Fruit fly (Drosophila melanogaster) whole organism, larva: Measurements from ENCODE around the gene CG15395.

ENCODE experiments used
- noc ChIP-seq: fragments of 200-800 bp; sonication (Bioruptor generic); optimal IDR thresholded peaks from 3 replicates; lab custom pipeline; 2019; ENCODE audit warnings: missing biosample characterization, mild to moderate bottlenecking, missing genetic modification characterization, moderate library complexity

CG15395 gene

DNA sequence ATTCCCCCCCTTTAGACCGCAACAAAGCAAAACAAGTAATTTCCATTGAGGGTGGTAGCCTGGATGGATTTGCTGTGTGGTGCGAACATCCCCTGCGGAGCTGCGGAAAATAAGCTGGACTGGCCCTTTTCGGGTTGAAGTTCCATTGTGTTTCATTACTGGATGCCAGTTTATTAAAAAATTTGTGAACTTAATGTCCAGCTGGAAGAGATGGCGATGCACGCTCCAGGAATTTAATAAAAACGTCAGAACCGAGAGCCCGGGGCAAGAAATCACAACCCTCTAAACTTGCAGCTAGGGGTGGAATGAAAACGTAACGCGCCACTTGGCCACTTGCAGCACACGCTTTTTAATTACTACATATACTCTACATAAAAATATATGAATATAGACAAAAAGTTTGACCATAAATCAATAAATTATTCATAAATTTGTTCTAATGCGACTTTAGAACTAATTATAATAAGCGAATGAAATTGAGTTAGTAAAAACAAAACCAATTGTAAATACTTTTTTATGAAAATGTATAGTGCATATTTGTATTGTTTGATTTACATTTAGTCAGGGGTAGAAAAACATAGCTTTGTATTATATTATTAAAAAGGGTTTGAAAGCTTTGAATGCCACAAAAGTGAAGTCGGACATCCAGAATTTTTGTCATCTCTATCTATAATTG lies 26.7 kb downstream of the CG15395 start:
- no peak for TF ChIP-seq noc (tag; lab: Kevin White, UChicago)

DNA sequence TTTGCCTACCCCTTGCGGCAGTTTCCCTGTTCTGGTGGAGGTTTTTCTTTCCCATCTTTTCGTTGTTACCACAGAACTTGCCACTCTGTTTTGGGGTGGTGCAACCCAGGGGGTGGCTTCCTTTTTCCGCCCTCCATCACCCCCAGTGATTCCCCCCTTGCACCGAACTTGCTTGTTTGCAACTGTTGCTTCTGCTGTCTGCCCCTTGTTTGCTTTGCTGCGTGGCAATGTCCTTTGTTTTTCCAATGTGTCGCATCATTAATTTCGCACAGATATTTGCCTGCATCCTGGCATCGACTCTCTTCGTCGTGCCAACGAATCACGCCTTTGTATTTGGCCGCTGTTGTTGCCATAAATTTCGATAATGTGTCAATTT lies 27.2 kb downstream of the CG15395 start:
- TF ChIP-seq noc (tag; lab: Kevin White, UChicago), result no peak

DNA sequence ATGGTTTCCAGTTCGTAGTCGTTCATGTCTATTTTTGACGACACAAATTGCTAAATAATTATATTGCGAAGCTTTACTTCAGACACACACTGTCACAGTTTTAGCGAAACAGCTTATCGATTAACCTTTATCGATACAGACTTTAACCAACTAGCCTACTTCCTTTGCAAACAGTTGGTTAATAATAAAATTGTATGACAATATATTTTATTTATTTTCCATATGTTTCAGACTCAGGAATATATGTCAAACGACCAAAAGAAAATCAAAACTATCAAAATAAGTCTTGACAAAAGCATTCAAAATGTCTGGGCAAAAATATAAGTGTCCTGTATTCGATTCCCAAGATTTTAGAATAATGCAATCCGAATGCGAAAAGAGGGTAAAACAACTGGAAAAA lies 37.8 kb downstream of the CG15395 start, which contains the start of the genes CG9962 and CG43851:
CG9962 (minus strand) TSS at position 101 of the 400 bp plus-strand sequence.
CG43851 (plus strand) TSS at position 267 of the 400 bp plus-strand sequence.
- TF ChIP-seq noc (tag; lab: Kevin White, UChicago), result no peak

DNA sequence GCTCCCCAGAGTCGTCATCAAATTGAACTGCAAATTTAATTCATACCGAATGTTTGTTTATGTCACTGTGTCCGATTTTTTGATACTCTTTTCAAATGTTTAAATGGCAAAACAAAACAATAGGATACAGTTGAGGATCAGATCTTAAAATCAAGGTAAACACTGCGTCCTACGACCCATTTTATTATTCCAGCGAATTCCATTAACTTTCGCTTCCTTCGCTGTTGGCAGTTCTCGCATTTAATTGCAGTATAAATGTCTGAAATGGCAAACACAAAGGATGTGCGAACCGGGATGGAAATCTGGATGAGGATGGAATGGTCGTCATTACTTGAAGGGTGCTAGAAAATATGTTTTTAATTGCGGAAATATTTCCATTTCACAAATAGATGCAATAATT lies 42.5 kb downstream of the CG15395 start, which contains the start of gene CG33125:
CG33125 (minus strand) TSS at position 101 of the 400 bp plus-strand sequence.
- no peak for TF ChIP-seq noc (tag; lab: Kevin White, UChicago)

DNA sequence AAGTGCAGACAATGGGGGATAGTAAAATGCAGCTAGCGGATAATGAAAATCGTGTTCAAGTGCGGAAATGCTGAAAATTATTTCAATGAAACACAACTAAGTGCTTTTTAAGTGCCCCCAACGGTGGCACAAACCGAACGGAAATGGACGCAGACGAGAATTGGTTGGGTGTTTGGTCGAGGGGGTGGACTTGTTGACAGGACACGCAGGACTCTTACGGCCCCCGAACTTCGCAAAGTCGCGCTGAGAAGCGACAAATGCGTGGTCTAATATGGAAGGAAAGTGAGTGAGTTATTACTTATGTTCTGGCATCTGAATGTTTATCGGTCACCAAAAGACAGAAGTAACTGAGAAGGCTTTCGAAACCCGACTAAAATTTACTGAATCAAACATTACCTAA lies 43.0 kb downstream of the CG15395 start, which contains the start of gene Prosbeta4R1:
Prosbeta4R1 (plus strand) TSS at position 301 of the 400 bp plus-strand sequence.
- TF ChIP-seq noc (tag; lab: Kevin White, UChicago), result no peak

DNA sequence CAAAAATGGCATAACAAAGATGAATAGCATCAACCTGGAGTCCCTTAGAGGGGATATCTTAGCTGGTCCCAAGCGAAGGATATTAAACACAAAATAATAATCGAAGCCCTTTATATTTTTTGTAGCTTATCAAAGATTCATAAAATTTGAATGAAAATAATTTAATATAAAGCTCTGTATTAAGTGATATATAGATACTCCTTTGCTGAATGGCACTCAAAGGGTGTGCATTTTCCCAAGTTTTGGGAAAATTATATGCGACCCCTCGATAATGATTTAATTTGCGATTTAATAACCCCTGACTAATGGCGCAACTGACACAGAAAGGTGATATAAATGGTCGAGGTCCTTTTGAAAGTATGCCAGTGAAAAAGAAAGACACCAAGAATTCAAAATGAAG lies 44.0 kb downstream of the CG15395 start, which contains the start of gene Or23a:
Or23a (plus strand) TSS at position 301 of the 400 bp plus-strand sequence.
- no peak for TF ChIP-seq noc (tag; lab: Kevin White, UChicago)

DNA sequence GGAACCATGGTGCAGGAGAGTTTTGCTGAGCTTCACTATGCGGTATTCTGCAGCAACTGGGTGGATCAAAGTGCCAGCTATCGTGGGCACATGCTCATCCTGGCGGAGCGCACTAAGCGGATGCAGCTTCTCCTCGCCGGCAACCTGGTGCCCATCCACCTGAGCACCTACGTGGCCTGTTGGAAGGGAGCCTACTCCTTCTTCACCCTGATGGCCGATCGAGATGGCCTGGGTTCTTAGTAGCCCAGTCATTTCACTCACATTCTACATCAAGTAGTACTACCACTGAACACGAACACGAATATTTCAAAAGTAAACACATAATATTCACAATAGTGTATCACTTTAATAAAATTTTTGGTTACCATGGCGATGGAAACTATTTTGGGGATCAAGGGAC lies 45.3 kb downstream of the CG15395 start, which contains the start of gene Prosbeta4R2:
Prosbeta4R2 (plus strand) TSS at position 301 of the 400 bp plus-strand sequence.
- TF ChIP-seq noc (tag; lab: Kevin White, UChicago), result no peak
